Worm (Caenorhabditis elegans): ENCODE results near the gene eif-3.K.

- TF ChIP-seq blmp-1 (tag; optimal IDR thresholded peaks at IDR 0.05) (no peak), unc-62 (GFP tag; optimal IDR thresholded peaks at IDR 0.05) (no peak), nhr-237 (tag; optimal IDR thresholded peaks at IDR 0.05) (no peak), drap-1 (GFP tag; optimal IDR thresholded peaks at IDR 0.05) (no peak), unc-39 (tag; optimal IDR thresholded peaks at IDR 0.05) (no peak), mep-1 (tag; optimal IDR thresholded peaks at IDR 0.05) (no peak), lin-13 (tag; optimal IDR thresholded peaks at IDR 0.05) (no peak), pha-4 (tag; optimal IDR thresholded peaks at IDR 0.05) (no peak), ceh-83 (GFP tag; optimal IDR thresholded peaks at IDR 0.05) (no peak), nhr-12 (tag; optimal IDR thresholded peaks at IDR 0.05) (no peak), nhr-28 (tag; optimal IDR thresholded peaks at IDR 0.05) (no peak), snpc-4 (tag; optimal IDR thresholded peaks at IDR 0.05) (no peak), ces-1 (GFP tag; optimal IDR thresholded peaks at IDR 0.05) (no peak), elt-3 (tag; optimal IDR thresholded peaks at IDR 0.05) (no peak)
Observed at ce11 chrV:12908614-12909013, 45.2 kb upstream of the eif-3.K start.

All from whole organism, mixed stage, embryonic.